Fruit fly (Drosophila melanogaster): ENCODE data around the gene caps.

dm6 chr3L:13196237-13196636 is 32.3 kb upstream of the caps start:
- no peak for TF ChIP-seq EcR (GFP tag; optimal IDR thresholded peaks at IDR 0.05)
- TF ChIP-seq CG8301 (tag; optimal IDR thresholded peaks at IDR 0.05), result no peak
- TF ChIP-seq Ets98B (GFP tag; IDR thresholded peaks at IDR 0.05), result no peak
- no peak for TF ChIP-seq CG15710 (tag; optimal IDR thresholded peaks at IDR 0.05)
- no peak for TF ChIP-seq D1 (tag; optimal IDR thresholded peaks at IDR 0.05)
- no peak for TF ChIP-seq CG10348 (GFP tag; IDR thresholded peaks at IDR 0.05)
- no peak for TF ChIP-seq gl (tag; optimal IDR thresholded peaks at IDR 0.05)
- peak; percentile 22 for TF ChIP-seq CG13204 (GFP tag; optimal IDR thresholded peaks at IDR 0.05)
- no peak for TF ChIP-seq CG34367 (tag; optimal IDR thresholded peaks at IDR 0.05)
- TF ChIP-seq CG12605 (GFP tag; IDR thresholded peaks at IDR 0.05), result no peak
- TF ChIP-seq Pif1B (GFP tag; optimal IDR thresholded peaks at IDR 0.05), result no peak
- TF ChIP-seq Pif1A (GFP tag; optimal IDR thresholded peaks at IDR 0.05), result no peak
- TF ChIP-seq CG9948 (tag; optimal IDR thresholded peaks at IDR 0.05), result no peak
- no peak for TF ChIP-seq fd96Ca (GFP tag; IDR thresholded peaks at IDR 0.05)
